Worm (Caenorhabditis elegans) whole organism, midembryonic: ENCODE measurements around the gene F55C12.4.
"Not testable (repeated sequence)": the region's sequence is repeated elsewhere in the genome, so short reads cannot be mapped to it uniquely, and the experiment has no call there.

Experiments used
- cog-1 ChIP-seq: sonication (generic microtip); optimal IDR thresholded peaks from 2 replicates; lab custom pipeline; 2016; ENCODE audit warnings: missing genetic modification characterization, missing compliant biosample characterization
- flt-1 ChIP-seq: fragments of 200-800 bp; sonication (Bioruptor generic); IDR thresholded peaks from 2 replicates; pipeline ENCODE4 v1.3.6; 2022; ENCODE audit warnings: missing genetic modification characterization, missing compliant biosample characterization
- med-1 ChIP-seq: sonication (generic microtip); optimal IDR thresholded peaks from 2 replicates; lab custom pipeline; 2017; ENCODE audit warnings: missing genetic modification characterization, mild to moderate bottlenecking, missing compliant biosample characterization, antibody characterized with exemption, missing genetic modification reagents; ENCODE audit not compliant: insufficient read depth
- ztf-23 ChIP-seq: fragments of 200-800 bp; sonication (Bioruptor generic); IDR thresholded peaks from 2 replicates; pipeline ENCODE4 v1.3.6; 2022; ENCODE audit warnings: missing genetic modification reagents, missing genetic modification characterization, missing compliant biosample characterization

ce11 chrII:5815382-5815781 is 42.8 kb downstream of the F55C12.4 start, which contains the start of gene wago-5:
- TF ChIP-seq cog-1 (tag; lab: Kevin White, UChicago); ztf-23 (GFP tag; lab: Robert Waterston, UW); med-1 (GFP tag; lab: Kevin White, UChicago); flt-1 (GFP tag; lab: Robert Waterston, UW): not testable (repeated sequence)
